Worm (Caenorhabditis elegans) whole organism, L2 larva: ENCODE measurements around the gene C14H10.2.

ENCODE experiments used
- R02D3.7 ChIP-seq: fragments of 150-350 bp; optimal IDR thresholded peaks from 2 replicates; lab custom pipeline; 2014; ENCODE audit warnings: missing biosample characterization, missing genetic modification characterization
- ZK546.5 ChIP-seq: sonication (generic microtip); optimal IDR thresholded peaks from 2 replicates; lab custom pipeline; 2017; ENCODE audit warnings: missing biosample characterization, missing genetic modification characterization
- alr-1 ChIP-seq: fragments of 150-350 bp; optimal IDR thresholded peaks from 2 replicates; lab custom pipeline; 2014; ENCODE audit warnings: missing biosample characterization, missing genetic modification characterization
- aly-2 ChIP-seq: fragments of 150-350 bp; optimal IDR thresholded peaks from 2 replicates; lab custom pipeline; 2014; ENCODE audit warnings: missing biosample characterization, missing genetic modification characterization
- blmp-1 ChIP-seq: sonication (generic microtip); optimal IDR thresholded peaks from 2 replicates; lab custom pipeline; 2017; ENCODE audit warnings: missing genetic modification characterization, mild to moderate bottlenecking, missing compliant biosample characterization, antibody characterized with exemption, moderate library complexity; ENCODE audit not compliant: insufficient read depth
- ceh-16 ChIP-seq: fragments of 150-350 bp; optimal IDR thresholded peaks from 2 replicates; lab custom pipeline; 2014; ENCODE audit warnings: missing biosample characterization, missing genetic modification characterization
- ceh-82 ChIP-seq: fragments of 150-350 bp; optimal IDR thresholded peaks from 2 replicates; lab custom pipeline; 2014; ENCODE audit warnings: missing biosample characterization, missing genetic modification characterization
- crh-2 ChIP-seq: sonication (generic microtip); optimal IDR thresholded peaks from 2 replicates; lab custom pipeline; 2017; ENCODE audit warnings: missing biosample characterization, missing genetic modification characterization
- dmd-4 ChIP-seq: sonication (generic microtip); optimal IDR thresholded peaks from 2 replicates; lab custom pipeline; 2017; ENCODE audit warnings: missing biosample characterization, missing genetic modification characterization
- elt-1 ChIP-seq: fragments of 150-350 bp; optimal IDR thresholded peaks from 2 replicates; lab custom pipeline; 2014; ENCODE audit warnings: missing biosample characterization, missing genetic modification characterization
- fos-1 ChIP-seq: fragments of 150-350 bp; optimal IDR thresholded peaks from 2 replicates; lab custom pipeline; 2014; ENCODE audit warnings: missing biosample characterization, missing genetic modification characterization
- lin-11 ChIP-seq: fragments of 150-350 bp; sonication (generic microtip); optimal IDR thresholded peaks from 2 replicates; lab custom pipeline; 2014; ENCODE audit warnings: missing biosample characterization, missing genetic modification characterization, inconsistent platforms, mixed read lengths
- lsy-2 ChIP-seq, 2 experiments: fragments of 150-350 bp in 1 of 2; sonication (generic microtip) in 1 of 2; optimal IDR thresholded peaks; 2 replicates each; lab custom pipeline; 2014 to 2017; ENCODE audit warnings: missing biosample characterization in 2 of 2, missing genetic modification characterization in 2 of 2
- mab-5 ChIP-seq: fragments of 150-350 bp; optimal IDR thresholded peaks from 2 replicates; lab custom pipeline; 2014; ENCODE audit warnings: missing biosample characterization, missing genetic modification characterization
- mbf-1 ChIP-seq: sonication (generic microtip); optimal IDR thresholded peaks from 2 replicates; lab custom pipeline; 2017; ENCODE audit warnings: missing biosample characterization, missing genetic modification characterization
- nhr-11 ChIP-seq: fragments of 150-350 bp; optimal IDR thresholded peaks from 2 replicates; lab custom pipeline; 2014; ENCODE audit warnings: missing biosample characterization, missing genetic modification characterization
- nhr-12 ChIP-seq: fragments of 150-350 bp; optimal IDR thresholded peaks from 2 replicates; lab custom pipeline; 2014; ENCODE audit warnings: missing biosample characterization, missing genetic modification characterization
- nhr-21 ChIP-seq: fragments of 150-350 bp; optimal IDR thresholded peaks from 2 replicates; lab custom pipeline; 2014; ENCODE audit warnings: missing biosample characterization, missing genetic modification characterization
- nhr-23 ChIP-seq: fragments of 150-350 bp; optimal IDR thresholded peaks from 2 replicates; lab custom pipeline; 2014; ENCODE audit warnings: missing biosample characterization, missing genetic modification reagents, missing genetic modification characterization
- nhr-237 ChIP-seq: fragments of 150-350 bp; optimal IDR thresholded peaks from 2 replicates; lab custom pipeline; 2014; ENCODE audit warnings: missing biosample characterization, missing genetic modification characterization
- nhr-25 ChIP-seq: fragments of 150-350 bp; sonication (generic microtip); optimal IDR thresholded peaks from 3 replicates; lab custom pipeline; 2014; ENCODE audit warnings: missing biosample characterization, missing genetic modification characterization
- nhr-77 ChIP-seq: fragments of 150-350 bp; optimal IDR thresholded peaks from 2 replicates; lab custom pipeline; 2014; ENCODE audit warnings: missing biosample characterization, missing genetic modification characterization
- peb-1 ChIP-seq: fragments of 150-350 bp; optimal IDR thresholded peaks from 2 replicates; lab custom pipeline; 2014; ENCODE audit warnings: missing biosample characterization, missing genetic modification characterization
- sem-4 ChIP-seq: fragments of 150-350 bp; optimal IDR thresholded peaks from 2 replicates; lab custom pipeline; 2014; ENCODE audit warnings: missing biosample characterization, missing genetic modification reagents, missing genetic modification characterization
- skn-1 ChIP-seq: sonication (generic microtip); optimal IDR thresholded peaks from 2 replicates; lab custom pipeline; 2017; ENCODE audit warnings: missing biosample characterization, missing genetic modification characterization
- sma-3 ChIP-seq: sonication (generic microtip); optimal IDR thresholded peaks from 2 replicates; lab custom pipeline; 2016; ENCODE audit warnings: missing genetic modification reagents, missing genetic modification characterization, missing compliant biosample characterization
- sma-9 ChIP-seq, 2 experiments: fragments of 150-350 bp in 1 of 2; sonication (generic microtip) in 1 of 2; optimal IDR thresholded peaks; 2 replicates each; lab custom pipeline; 2014 to 2016; ENCODE audit warnings: missing genetic modification characterization in 2 of 2, mild to moderate bottlenecking in 1 of 2, missing biosample characterization in 1 of 2, missing compliant biosample characterization in 1 of 2, missing genetic modification reagents in 1 of 2, moderate library complexity in 1 of 2
- unc-39 ChIP-seq: fragments of 150-350 bp; optimal IDR thresholded peaks from 2 replicates; lab custom pipeline; 2014; ENCODE audit warnings: missing biosample characterization, missing genetic modification characterization
- unc-55 ChIP-seq: fragments of 150-350 bp; sonication (generic microtip); optimal IDR thresholded peaks from 3 replicates; lab custom pipeline; 2014; ENCODE audit warnings: missing biosample characterization, missing genetic modification reagents, missing genetic modification characterization
- unc-62 ChIP-seq: fragments of 150-350 bp; optimal IDR thresholded peaks from 2 replicates; lab custom pipeline; 2014; ENCODE audit warnings: missing biosample characterization, missing genetic modification reagents, missing genetic modification characterization
- ztf-1 ChIP-seq: fragments of 200-800 bp; sonication (Bioruptor generic); conservative IDR thresholded peaks from 2 replicates; pipeline ENCODE4 v1.3.6; 2022; ENCODE audit warnings: missing genetic modification characterization, missing compliant biosample characterization
- ztf-4 ChIP-seq: fragments of 150-350 bp; optimal IDR thresholded peaks from 2 replicates; lab custom pipeline; 2014; ENCODE audit warnings: missing biosample characterization, missing genetic modification characterization

The C14H10.2 gene

ce11 chrX:10216857-10217256, 35.8 kb downstream of the C14H10.2 start:
- peak; percentile 5 for TF ChIP-seq sma-9 (GFP tag; optimal IDR thresholded peaks at IDR 0.05; lab: Kevin White, UChicago)
- TF ChIP-seq sma-9 (tag; optimal IDR thresholded peaks at IDR 0.05; lab: Kevin White, UChicago) = no peak
- TF ChIP-seq dmd-4 = no peak

ce11 chrX:10216344-10216743, 36.3 kb downstream of the C14H10.2 start:
- TF ChIP-seq fos-1 (tag; lab: Kevin White, UChicago) = peak; percentile 36
- TF ChIP-seq nhr-21 (tag; lab: Kevin White, UChicago) = no peak
- TF ChIP-seq crh-2 (tag; lab: Kevin White, UChicago) = peak; percentile 44
- TF ChIP-seq unc-55 (GFP tag; lab: Kevin White, UChicago) = peak; percentile 37

DNA sequence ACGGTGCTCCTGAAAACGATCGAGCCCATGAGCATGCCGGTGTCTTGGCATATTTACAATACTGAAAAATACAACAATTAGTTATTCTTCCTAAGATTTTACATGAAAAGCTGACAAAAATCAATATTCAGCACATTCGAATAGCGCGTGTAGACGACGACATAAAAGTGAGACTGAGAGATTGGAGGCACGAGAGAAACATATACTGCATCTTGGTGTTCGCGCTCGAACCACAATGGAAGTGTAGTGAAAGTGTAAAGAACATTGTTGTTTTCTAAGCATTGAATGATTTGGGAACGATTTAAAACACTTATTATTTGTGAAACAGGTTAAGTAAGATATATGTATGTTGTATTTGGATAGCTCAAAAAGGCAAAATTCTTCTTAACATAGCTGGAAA, 37.3 kb downstream of the C14H10.2 start, which contains the start of gene F44A6.4:
Gene F44A6.4 (minus strand): TSS at position 67 of the 400 bp plus-strand sequence.
- TF ChIP-seq nhr-77 (tag; lab: Kevin White, UChicago) (no peak), unc-55 (GFP tag; lab: Kevin White, UChicago) (peak; percentile 45), peb-1 (no peak), blmp-1 (tag; lab: Kevin White, UChicago) (peak; percentile 44)
- TF ChIP-seq, all 48 proteins: peak for 2

DNA sequence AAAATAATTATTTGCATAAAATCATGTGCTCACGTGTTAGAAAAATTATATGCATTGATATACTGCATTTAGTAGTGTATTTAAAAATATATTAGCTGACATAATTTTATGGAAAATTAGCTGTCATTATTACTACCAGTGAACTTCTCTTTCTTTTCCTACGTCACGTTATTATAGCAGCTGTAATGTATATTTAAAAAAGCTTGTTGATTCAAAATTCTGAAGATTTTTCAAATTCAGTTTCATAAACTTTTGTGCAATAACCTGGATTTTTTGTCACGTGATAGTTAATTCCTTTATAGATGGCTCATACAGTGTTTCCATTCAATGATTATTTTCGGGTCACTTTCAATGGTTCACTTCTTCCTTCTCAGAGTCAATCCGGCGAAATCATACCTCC, 40.2 kb downstream of the C14H10.2 start, which contains the start of gene F44A6.3:
Gene F44A6.3 (plus strand): TSS at position 301 of the 400 bp plus-strand sequence.
- no peak for TF ChIP-seq sma-3 (GFP tag; lab: Kevin White, UChicago)
- TF ChIP-seq nhr-77 (tag; lab: Kevin White, UChicago) = no peak
- no peak for TF ChIP-seq R02D3.7 (tag; lab: Kevin White, UChicago)
- TF ChIP-seq lsy-2 (tag; optimal IDR thresholded peaks at IDR 0.05; lab: Kevin White, UChicago) = no peak
- TF ChIP-seq lin-11 (tag; lab: Kevin White, UChicago) = no peak
- TF ChIP-seq nhr-11 (tag; lab: Kevin White, UChicago) = no peak
- no peak for TF ChIP-seq ZK546.5
- no peak for TF ChIP-seq fos-1 (tag; lab: Kevin White, UChicago)
- no peak for TF ChIP-seq nhr-237
- no peak for TF ChIP-seq unc-62 (GFP tag; lab: Kevin White, UChicago)
- no peak for TF ChIP-seq nhr-23 (tag; lab: Kevin White, UChicago)
- no peak for TF ChIP-seq elt-1 (tag; lab: Kevin White, UChicago)
- TF ChIP-seq mab-5 = no peak
- TF ChIP-seq ztf-1 (GFP tag; lab: Robert Waterston, UW) = no peak
- TF ChIP-seq nhr-12 = no peak
- TF ChIP-seq nhr-25 (tag; lab: Kevin White, UChicago) = no peak
- no peak for TF ChIP-seq sem-4 (tag; lab: Kevin White, UChicago)
- TF ChIP-seq ceh-16 (tag; lab: Kevin White, UChicago) = no peak
- TF ChIP-seq blmp-1 (tag; lab: Kevin White, UChicago) = no peak
- no peak for TF ChIP-seq ceh-82 (tag; lab: Kevin White, UChicago)
- TF ChIP-seq, all 48 proteins: peak for 0

DNA sequence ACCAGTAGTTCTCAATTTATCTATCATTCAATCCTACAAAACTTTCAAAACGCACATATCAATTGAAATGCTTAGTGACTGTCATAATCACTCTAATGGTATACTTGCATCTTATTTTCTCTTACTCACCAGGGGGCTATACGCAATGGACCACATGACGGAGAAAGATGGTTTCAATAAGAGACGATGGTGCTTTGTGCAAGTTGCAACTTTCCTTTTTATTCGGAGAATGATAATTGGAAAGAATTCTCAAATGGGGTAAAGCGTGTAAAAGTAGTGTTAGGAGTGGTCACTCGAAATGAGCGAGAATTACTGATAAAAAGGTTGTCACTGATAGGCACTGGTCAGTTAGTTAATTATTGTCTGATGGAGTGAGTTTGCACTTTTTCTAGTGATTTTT, 44.2 kb downstream of the C14H10.2 start:
- TF ChIP-seq skn-1 (tag; lab: Kevin White, UChicago) (no peak), fos-1 (tag; lab: Kevin White, UChicago) (peak; percentile 2)

DNA sequence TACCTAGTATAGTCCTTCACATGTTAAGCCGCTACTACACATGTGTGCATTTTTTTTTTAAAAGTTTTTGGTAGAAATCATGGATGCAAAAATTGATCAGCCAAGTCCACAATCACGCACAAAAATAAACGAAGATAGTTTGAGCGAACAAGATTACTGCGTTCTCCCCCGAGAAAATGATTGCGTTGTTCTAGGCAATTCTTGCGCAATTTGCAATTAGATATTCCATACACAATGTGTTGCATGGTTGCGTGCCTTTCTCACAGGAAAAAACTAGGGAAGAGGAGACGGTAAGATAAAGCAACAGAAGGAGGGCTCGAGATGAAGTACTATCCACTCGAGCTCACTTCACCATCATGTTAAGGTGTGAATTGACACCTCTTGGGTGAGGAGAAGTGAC, 46.7 kb downstream of the C14H10.2 start:
- TF ChIP-seq unc-62 (GFP tag; lab: Kevin White, UChicago) (no peak), lin-11 (tag; lab: Kevin White, UChicago) (no peak), R02D3.7 (tag; lab: Kevin White, UChicago) (no peak), ztf-4 (tag; lab: Kevin White, UChicago) (no peak), alr-1 (no peak), ZK546.5 (no peak), elt-1 (tag; lab: Kevin White, UChicago) (no peak), fos-1 (tag; lab: Kevin White, UChicago) (no peak), unc-39 (no peak), skn-1 (tag; lab: Kevin White, UChicago) (no peak), sma-9 (GFP tag; optimal IDR thresholded peaks at IDR 0.05; lab: Kevin White, UChicago) (no peak), sma-9 (tag; optimal IDR thresholded peaks at IDR 0.05; lab: Kevin White, UChicago) (no peak), dmd-4 (no peak), aly-2 (no peak), nhr-23 (tag; lab: Kevin White, UChicago) (no peak), ceh-16 (tag; lab: Kevin White, UChicago) (no peak), mbf-1 (tag; lab: Kevin White, UChicago) (no peak)
- TF ChIP-seq, all 48 proteins: peak for 0
